Worm (Caenorhabditis elegans) whole organism, L2 larva: Measurements from ENCODE around the gene hpo-10.

ENCODE experiments used
- C34F6.9 ChIP-seq: fragments of 150-350 bp; optimal IDR thresholded peaks from 2 replicates; lab custom pipeline; 2014; ENCODE audit warnings: missing biosample characterization, missing genetic modification characterization
- F13H6.1 ChIP-seq: sonication (generic microtip); optimal IDR thresholded peaks from 2 replicates; lab custom pipeline; 2016; ENCODE audit warnings: missing genetic modification characterization, missing compliant biosample characterization
- R02D3.7 ChIP-seq: fragments of 150-350 bp; optimal IDR thresholded peaks from 2 replicates; lab custom pipeline; 2014; ENCODE audit warnings: missing biosample characterization, missing genetic modification characterization
- Y55F3AM.14 ChIP-seq: fragments of 200-800 bp; sonication (Bioruptor generic); optimal IDR thresholded peaks from 2 replicates; lab custom pipeline; 2018; ENCODE audit warnings: mild to moderate bottlenecking, missing genetic modification characterization, missing compliant biosample characterization
- ZK546.5 ChIP-seq: sonication (generic microtip); optimal IDR thresholded peaks from 2 replicates; lab custom pipeline; 2017; ENCODE audit warnings: missing biosample characterization, missing genetic modification characterization
- alr-1 ChIP-seq: fragments of 150-350 bp; optimal IDR thresholded peaks from 2 replicates; lab custom pipeline; 2014; ENCODE audit warnings: missing biosample characterization, missing genetic modification characterization
- aly-2 ChIP-seq: fragments of 150-350 bp; optimal IDR thresholded peaks from 2 replicates; lab custom pipeline; 2014; ENCODE audit warnings: missing biosample characterization, missing genetic modification characterization
- ama-1 ChIP-seq: fragments of 150-350 bp; optimal IDR thresholded peaks from 2 replicates; lab custom pipeline; 2018; ENCODE audit warnings: inconsistent platforms
- blmp-1 ChIP-seq: sonication (generic microtip); optimal IDR thresholded peaks from 2 replicates; lab custom pipeline; 2017; ENCODE audit warnings: missing genetic modification characterization, mild to moderate bottlenecking, missing compliant biosample characterization, antibody characterized with exemption, moderate library complexity; ENCODE audit not compliant: insufficient read depth
- ceh-16 ChIP-seq: fragments of 150-350 bp; optimal IDR thresholded peaks from 2 replicates; lab custom pipeline; 2014; ENCODE audit warnings: missing biosample characterization, missing genetic modification characterization
- ceh-82 ChIP-seq: fragments of 150-350 bp; optimal IDR thresholded peaks from 2 replicates; lab custom pipeline; 2014; ENCODE audit warnings: missing biosample characterization, missing genetic modification characterization
- crh-2 ChIP-seq: sonication (generic microtip); optimal IDR thresholded peaks from 2 replicates; lab custom pipeline; 2017; ENCODE audit warnings: missing biosample characterization, missing genetic modification characterization
- dmd-4 ChIP-seq: sonication (generic microtip); optimal IDR thresholded peaks from 2 replicates; lab custom pipeline; 2017; ENCODE audit warnings: missing biosample characterization, missing genetic modification characterization
- egl-27 ChIP-seq: sonication (generic microtip); optimal IDR thresholded peaks from 3 replicates; lab custom pipeline; 2017; ENCODE audit warnings: missing biosample characterization, missing genetic modification reagents, missing genetic modification characterization
- elt-1 ChIP-seq: fragments of 150-350 bp; optimal IDR thresholded peaks from 2 replicates; lab custom pipeline; 2014; ENCODE audit warnings: missing biosample characterization, missing genetic modification characterization
- elt-3 ChIP-seq: sonication (generic microtip); optimal IDR thresholded peaks from 2 replicates; lab custom pipeline; 2017; ENCODE audit warnings: missing biosample characterization, missing genetic modification characterization
- fos-1 ChIP-seq: fragments of 150-350 bp; optimal IDR thresholded peaks from 2 replicates; lab custom pipeline; 2014; ENCODE audit warnings: missing biosample characterization, missing genetic modification characterization
- gmeb-1 ChIP-seq: fragments of 150-350 bp; optimal IDR thresholded peaks from 2 replicates; lab custom pipeline; 2014; ENCODE audit warnings: missing biosample characterization, missing genetic modification characterization
- lin-11 ChIP-seq: fragments of 150-350 bp; sonication (generic microtip); optimal IDR thresholded peaks from 2 replicates; lab custom pipeline; 2014; ENCODE audit warnings: missing biosample characterization, missing genetic modification characterization, inconsistent platforms, mixed read lengths
- lin-13 ChIP-seq: fragments of 150-350 bp; optimal IDR thresholded peaks from 2 replicates; lab custom pipeline; 2014; ENCODE audit warnings: missing biosample characterization, missing genetic modification reagents, missing genetic modification characterization
- lin-39 ChIP-seq: fragments of 150-350 bp; optimal IDR thresholded peaks from 2 replicates; lab custom pipeline; 2014; ENCODE audit warnings: missing biosample characterization, missing genetic modification reagents, missing genetic modification characterization
- lsy-2 ChIP-seq, 2 experiments: fragments of 150-350 bp in 1 of 2; sonication (generic microtip) in 1 of 2; optimal IDR thresholded peaks; 2 replicates each; lab custom pipeline; 2014 to 2017; ENCODE audit warnings: missing biosample characterization in 2 of 2, missing genetic modification characterization in 2 of 2
- mab-5 ChIP-seq: fragments of 150-350 bp; optimal IDR thresholded peaks from 2 replicates; lab custom pipeline; 2014; ENCODE audit warnings: missing biosample characterization, missing genetic modification characterization
- mbf-1 ChIP-seq: sonication (generic microtip); optimal IDR thresholded peaks from 2 replicates; lab custom pipeline; 2017; ENCODE audit warnings: missing biosample characterization, missing genetic modification characterization
- mdl-1 ChIP-seq, 2 experiments: fragments of 150-350 bp in 1 of 2; sonication (generic microtip) in 1 of 2; optimal IDR thresholded peaks; 2 replicates each; lab custom pipeline; 2017; ENCODE audit warnings: missing biosample characterization in 2 of 2, missing genetic modification characterization in 2 of 2
- nhr-10 ChIP-seq: sonication (generic microtip); optimal IDR thresholded peaks from 2 replicates; lab custom pipeline; 2017; ENCODE audit warnings: missing biosample characterization, missing genetic modification characterization
- nhr-11 ChIP-seq: fragments of 150-350 bp; optimal IDR thresholded peaks from 2 replicates; lab custom pipeline; 2014; ENCODE audit warnings: missing biosample characterization, missing genetic modification characterization
- nhr-12 ChIP-seq: fragments of 150-350 bp; optimal IDR thresholded peaks from 2 replicates; lab custom pipeline; 2014; ENCODE audit warnings: missing biosample characterization, missing genetic modification characterization
- nhr-129 ChIP-seq: fragments of 150-350 bp; optimal IDR thresholded peaks from 2 replicates; lab custom pipeline; 2014; ENCODE audit warnings: missing biosample characterization, missing genetic modification characterization
- nhr-21 ChIP-seq: fragments of 150-350 bp; optimal IDR thresholded peaks from 2 replicates; lab custom pipeline; 2014; ENCODE audit warnings: missing biosample characterization, missing genetic modification characterization
- nhr-23 ChIP-seq: fragments of 150-350 bp; optimal IDR thresholded peaks from 2 replicates; lab custom pipeline; 2014; ENCODE audit warnings: missing biosample characterization, missing genetic modification reagents, missing genetic modification characterization
- nhr-237 ChIP-seq: fragments of 150-350 bp; optimal IDR thresholded peaks from 2 replicates; lab custom pipeline; 2014; ENCODE audit warnings: missing biosample characterization, missing genetic modification characterization
- nhr-25 ChIP-seq: fragments of 150-350 bp; sonication (generic microtip); optimal IDR thresholded peaks from 3 replicates; lab custom pipeline; 2014; ENCODE audit warnings: missing biosample characterization, missing genetic modification characterization
- nhr-6 ChIP-seq: fragments of 150-350 bp; optimal IDR thresholded peaks from 2 replicates; lab custom pipeline; 2014; ENCODE audit warnings: missing biosample characterization, missing genetic modification characterization
- nhr-77 ChIP-seq: fragments of 150-350 bp; optimal IDR thresholded peaks from 2 replicates; lab custom pipeline; 2014; ENCODE audit warnings: missing biosample characterization, missing genetic modification characterization
- peb-1 ChIP-seq: fragments of 150-350 bp; optimal IDR thresholded peaks from 2 replicates; lab custom pipeline; 2014; ENCODE audit warnings: missing biosample characterization, missing genetic modification characterization
- sem-4 ChIP-seq: fragments of 150-350 bp; optimal IDR thresholded peaks from 2 replicates; lab custom pipeline; 2014; ENCODE audit warnings: missing biosample characterization, missing genetic modification reagents, missing genetic modification characterization
- skn-1 ChIP-seq: sonication (generic microtip); optimal IDR thresholded peaks from 2 replicates; lab custom pipeline; 2017; ENCODE audit warnings: missing biosample characterization, missing genetic modification characterization
- sma-3 ChIP-seq: sonication (generic microtip); optimal IDR thresholded peaks from 2 replicates; lab custom pipeline; 2016; ENCODE audit warnings: missing genetic modification reagents, missing genetic modification characterization, missing compliant biosample characterization
- sma-9 ChIP-seq, 2 experiments: fragments of 150-350 bp in 1 of 2; sonication (generic microtip) in 1 of 2; optimal IDR thresholded peaks; 2 replicates each; lab custom pipeline; 2014 to 2016; ENCODE audit warnings: missing genetic modification characterization in 2 of 2, mild to moderate bottlenecking in 1 of 2, missing biosample characterization in 1 of 2, missing compliant biosample characterization in 1 of 2, missing genetic modification reagents in 1 of 2, moderate library complexity in 1 of 2
- snpc-4 ChIP-seq: fragments of 150-350 bp; optimal IDR thresholded peaks from 2 replicates; lab custom pipeline; 2014; ENCODE audit warnings: missing biosample characterization, missing genetic modification characterization
- unc-39 ChIP-seq: fragments of 150-350 bp; optimal IDR thresholded peaks from 2 replicates; lab custom pipeline; 2014; ENCODE audit warnings: missing biosample characterization, missing genetic modification characterization
- unc-55 ChIP-seq: fragments of 150-350 bp; sonication (generic microtip); optimal IDR thresholded peaks from 3 replicates; lab custom pipeline; 2014; ENCODE audit warnings: missing biosample characterization, missing genetic modification reagents, missing genetic modification characterization
- unc-62 ChIP-seq: fragments of 150-350 bp; optimal IDR thresholded peaks from 2 replicates; lab custom pipeline; 2014; ENCODE audit warnings: missing biosample characterization, missing genetic modification reagents, missing genetic modification characterization
- zag-1 ChIP-seq: fragments of 150-350 bp; optimal IDR thresholded peaks from 2 replicates; lab custom pipeline; 2014; ENCODE audit warnings: missing biosample characterization, missing genetic modification characterization
- ztf-1 ChIP-seq: fragments of 200-800 bp; sonication (Bioruptor generic); conservative IDR thresholded peaks from 2 replicates; pipeline ENCODE4 v1.3.6; 2022; ENCODE audit warnings: missing genetic modification characterization, missing compliant biosample characterization
- ztf-11 ChIP-seq: sonication (generic microtip); optimal IDR thresholded peaks from 2 replicates; lab custom pipeline; 2017; ENCODE audit warnings: missing biosample characterization, missing genetic modification characterization
- ztf-4 ChIP-seq: fragments of 150-350 bp; optimal IDR thresholded peaks from 2 replicates; lab custom pipeline; 2014; ENCODE audit warnings: missing biosample characterization, missing genetic modification characterization

hpo-10 gene

ce11 chrIII:5855637-5856179 lies 23.6 kb upstream of the hpo-10 start, which contains the start of the genes cct-6 and alh-9:
Gene cct-6 (minus strand): TSS chrIII:5855687.
Gene alh-9 (plus strand): TSS chrIII:5856018.
- TF ChIP-seq nhr-129 (tag; lab: Kevin White, UChicago) (peak; percentile 88), alr-1 (no peak), ZK546.5 (peak; percentile 1), mdl-1 (tag; optimal IDR thresholded peaks at IDR 0.05; lab: Kevin White, UChicago) (no peak), nhr-12 (tag; lab: Kevin White, UChicago) (no peak), ztf-1 (GFP tag; lab: Robert Waterston, UW) (no peak), ama-1 (lab: Kevin White, UChicago) (peak; percentile 44), peb-1 (tag; lab: Kevin White, UChicago) (no peak), sem-4 (tag; lab: Kevin White, UChicago) (peak; percentile 2), nhr-21 (tag; lab: Kevin White, UChicago) (peak; percentile 54), gmeb-1 (tag; lab: Kevin White, UChicago) (peak; percentile 93), lin-13 (GFP tag; lab: Kevin White, UChicago) (peak; percentile 88), ztf-4 (tag; lab: Kevin White, UChicago) (peak; percentile 19), zag-1 (tag; lab: Kevin White, UChicago) (no peak), skn-1 (tag; lab: Kevin White, UChicago) (no peak), crh-2 (tag; lab: Kevin White, UChicago) (peak; percentile 89), nhr-11 (tag; lab: Kevin White, UChicago) (no peak), unc-62 (GFP tag; lab: Kevin White, UChicago) (no peak), lin-39 (tag; lab: Kevin White, UChicago) (no peak), lsy-2 (tag; optimal IDR thresholded peaks at IDR 0.05; lab: Kevin White, UChicago) (peak; percentile 61 to 92), dmd-4 (tag; lab: Kevin White, UChicago) (no peak), nhr-25 (peak; percentile 84), lin-11 (tag; lab: Kevin White, UChicago) (peak; percentile 79), sma-3 (GFP tag; lab: Kevin White, UChicago) (peak; percentile 80), ztf-11 (tag; lab: Kevin White, UChicago) (no peak), ceh-16 (tag; lab: Kevin White, UChicago) (no peak), mab-5 (peak; percentile 46), F13H6.1 (tag; lab: Kevin White, UChicago) (peak; percentile 69), ceh-82 (tag; lab: Kevin White, UChicago) (peak; percentile 20), snpc-4 (tag; lab: Kevin White, UChicago) (peak; percentile 37), nhr-237 (no peak), aly-2 (tag; lab: Kevin White, UChicago) (no peak), nhr-23 (no peak), mbf-1 (tag; lab: Kevin White, UChicago) (no peak), blmp-1 (tag; lab: Kevin White, UChicago) (no peak), unc-39 (tag; lab: Kevin White, UChicago) (no peak), nhr-6 (tag; lab: Kevin White, UChicago) (peak; percentile 5), nhr-77 (tag; lab: Kevin White, UChicago) (no peak), unc-55 (GFP tag; lab: Kevin White, UChicago) (peak; percentile 94), elt-3 (tag; lab: Kevin White, UChicago) (no peak), R02D3.7 (tag; lab: Kevin White, UChicago) (peak; percentile 70), fos-1 (tag; lab: Kevin White, UChicago) (peak; percentile 56), sma-9 (GFP tag; optimal IDR thresholded peaks at IDR 0.05; lab: Kevin White, UChicago) (peak; percentile 76), sma-9 (tag; optimal IDR thresholded peaks at IDR 0.05; lab: Kevin White, UChicago) (no peak), egl-27 (peak; percentile 39), C34F6.9 (peak; percentile 92), Y55F3AM.14 (no peak), nhr-10 (tag; lab: Kevin White, UChicago) (no peak), elt-1 (tag; lab: Kevin White, UChicago) (no peak)
